Worm (Caenorhabditis elegans): ENCODE measurements around the gene atfs-1.

- TF ChIP-seq ceh-43 (GFP tag; optimal IDR thresholded peaks at IDR 0.05) (no peak), unc-62 (GFP tag; optimal IDR thresholded peaks at IDR 0.05) (no peak), elt-1 (tag; optimal IDR thresholded peaks at IDR 0.05; ENCODE audit: borderline replicate concordance, insufficient read depth) (no peak), bed-3 (GFP tag; optimal IDR thresholded peaks at IDR 0.05) (no peak), ztf-11 (tag; optimal IDR thresholded peaks at IDR 0.05) (no peak), pha-4 (tag; optimal IDR thresholded peaks at IDR 0.05) (no peak)
Measured at ce11 chrV:14145267-14145666, 48.2 kb upstream of the atfs-1 start, which contains the start of gene par-1.

Data from whole organism, mixed stage, embryonic.